Worm (Caenorhabditis elegans) whole organism, L4/young adult: Measurements from ENCODE around the gene R05A10.4.

Experiments used
- W03F9.2 ChIP-seq: fragments of 150-350 bp; optimal IDR thresholded peaks from 2 replicates; lab custom pipeline; 2014; ENCODE audit warnings: missing biosample characterization, missing genetic modification characterization
- him-1 ChIP-seq: sonication (generic microtip); optimal IDR thresholded peaks from 2 replicates; lab custom pipeline; 2016; ENCODE audit warnings: missing genotype, missing genetic modification reagents, missing genetic modification characterization, missing compliant biosample characterization

- TF ChIP-seq W03F9.2 (tag; lab: Kevin White, UChicago) (no peak), him-1 (no peak)
Observed at ce11 chrIV:14215777-14216176, 43.5 kb downstream of the R05A10.4 start.
